Fruit fly (Drosophila melanogaster) whole organism, pupa: ENCODE data around the gene Or65a.

Experiments
- CG10348 ChIP-seq: fragments of 200-800 bp; sonication (Bioruptor generic); IDR thresholded peaks from 2 replicates; pipeline ENCODE4 v1.3.6; 2022; ENCODE audit warnings: missing biosample characterization, missing genetic modification characterization
- CG14655 ChIP-seq: fragments of 200-800 bp; sonication (Bioruptor generic); optimal IDR thresholded peaks from 3 replicates; lab custom pipeline; 2017; ENCODE audit warnings: mild to moderate bottlenecking, missing biosample characterization, missing genetic modification reagents, missing genetic modification characterization
- CG17806 ChIP-seq: fragments of 200-800 bp; sonication (Bioruptor generic); optimal IDR thresholded peaks from 2 replicates; lab custom pipeline; 2018; ENCODE audit warnings: missing biosample characterization, mild to moderate bottlenecking, missing genetic modification characterization, moderate library complexity
- CG32121 ChIP-seq: fragments of 200-800 bp; sonication (Bioruptor generic); IDR thresholded peaks from 2 replicates; pipeline ENCODE4 v1.3.6; 2022; ENCODE audit warnings: missing biosample characterization, missing genetic modification characterization
- CG34367 ChIP-seq: fragments of 200-800 bp; sonication (Bioruptor generic); optimal IDR thresholded peaks from 2 replicates; lab custom pipeline; 2018; ENCODE audit warnings: missing biosample characterization, mild to moderate bottlenecking, missing genetic modification characterization
- Ets98B ChIP-seq: fragments of 200-800 bp; sonication (Bioruptor generic); IDR thresholded peaks from 2 replicates; pipeline ENCODE4 v1.3.6; 2022; ENCODE audit warnings: missing biosample characterization, missing genetic modification characterization
- Pif1A ChIP-seq: fragments of 200-800 bp; sonication (Bioruptor generic); optimal IDR thresholded peaks from 3 replicates; lab custom pipeline; 2016; ENCODE audit warnings: missing biosample characterization, missing genetic modification characterization
- Snoo ChIP-seq: fragments of 200-800 bp; sonication (Bioruptor generic); optimal IDR thresholded peaks from 3 replicates; lab custom pipeline; 2017; ENCODE audit warnings: missing biosample characterization, mild to moderate bottlenecking, missing genetic modification characterization, inconsistent platforms
- fd96Ca ChIP-seq: fragments of 200-800 bp; sonication (Bioruptor generic); IDR thresholded peaks from 3 replicates; pipeline ENCODE4 v1.3.6; 2022; ENCODE audit warnings: missing biosample characterization, missing genetic modification characterization
- gl ChIP-seq: fragments of 200-800 bp; sonication (Bioruptor generic); optimal IDR thresholded peaks from 2 replicates; lab custom pipeline; 2018; ENCODE audit warnings: missing biosample characterization, mild to moderate bottlenecking, missing genetic modification characterization
- rn ChIP-seq: fragments of 200-800 bp; sonication (Bioruptor generic); IDR thresholded peaks from 2 replicates; pipeline ENCODE4 v1.3.6; 2022; ENCODE audit warnings: missing biosample characterization, missing genetic modification characterization

DNA sequence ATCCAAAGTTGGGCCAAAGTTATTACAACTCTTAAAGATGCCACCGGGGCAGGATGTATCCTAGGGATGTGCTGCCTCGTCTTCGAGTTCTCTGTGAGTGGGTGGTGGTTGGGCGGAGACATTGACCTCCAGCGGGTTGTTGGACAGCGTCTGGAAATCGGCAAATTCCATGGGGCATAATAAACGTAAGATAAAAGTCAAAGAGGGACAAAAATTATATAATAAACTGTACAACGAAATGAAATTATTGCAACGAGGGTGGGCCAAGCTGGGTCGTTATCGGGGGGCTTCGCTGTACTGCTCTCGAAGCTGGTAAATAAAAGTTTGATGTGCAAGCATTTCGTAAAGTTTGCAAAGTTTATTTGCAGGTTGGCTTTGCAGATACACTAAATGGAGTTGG is 28.0 kb downstream of the Or65a start:
- TF ChIP-seq fd96Ca (GFP tag; lab: Robert Waterston, UW) (no peak), CG10348 (no peak), Ets98B (no peak), CG17806 (tag; lab: Kevin White, UChicago) (no peak), rn (GFP tag; lab: Robert Waterston, UW) (no peak), CG32121 (GFP tag; lab: Robert Waterston, UW) (no peak), CG14655 (GFP tag; lab: Kevin White, UChicago) (no peak), Snoo (tag; lab: Kevin White, UChicago) (no peak), Pif1A (GFP tag; lab: Kevin White, UChicago) (no peak), CG34367 (tag; lab: Kevin White, UChicago) (no peak), gl (tag; lab: Kevin White, UChicago) (no peak)
